Worm (Caenorhabditis elegans) whole organism, midembryonic: ENCODE results near the gene srg-16.

Experiments
- T22C8.4 ChIP-seq: fragments of 200-800 bp; sonication (Bioruptor generic); IDR thresholded peaks from 2 replicates; pipeline ENCODE4 v1.3.6; 2022; ENCODE audit warnings: missing genetic modification characterization, missing compliant biosample characterization
- cog-1 ChIP-seq: sonication (generic microtip); optimal IDR thresholded peaks from 2 replicates; lab custom pipeline; 2016; ENCODE audit warnings: missing genetic modification characterization, missing compliant biosample characterization
- flt-1 ChIP-seq: fragments of 200-800 bp; sonication (Bioruptor generic); IDR thresholded peaks from 2 replicates; pipeline ENCODE4 v1.3.6; 2022; ENCODE audit warnings: missing genetic modification characterization, missing compliant biosample characterization
- klf-2 ChIP-seq: fragments of 200-800 bp; sonication (Bioruptor generic); conservative IDR thresholded peaks from 2 replicates; pipeline ENCODE4 v1.3.6; 2022; ENCODE audit warnings: missing genetic modification reagents, missing genetic modification characterization, missing compliant biosample characterization
- med-1 ChIP-seq: sonication (generic microtip); optimal IDR thresholded peaks from 2 replicates; lab custom pipeline; 2017; ENCODE audit warnings: missing genetic modification characterization, mild to moderate bottlenecking, missing compliant biosample characterization, antibody characterized with exemption, missing genetic modification reagents; ENCODE audit not compliant: insufficient read depth
- ref-1 ChIP-seq: fragments of 200-800 bp; sonication (Bioruptor generic); conservative IDR thresholded peaks from 2 replicates; pipeline ENCODE4 v1.3.6; 2022; ENCODE audit warnings: missing genetic modification reagents, missing genetic modification characterization, missing compliant biosample characterization
- ztf-23 ChIP-seq: fragments of 200-800 bp; sonication (Bioruptor generic); IDR thresholded peaks from 2 replicates; pipeline ENCODE4 v1.3.6; 2022; ENCODE audit warnings: missing genetic modification reagents, missing genetic modification characterization, missing compliant biosample characterization
- ztf-29 ChIP-seq: fragments of 200-800 bp; sonication (Bioruptor generic); IDR thresholded peaks from 2 replicates; pipeline ENCODE4 v1.3.6; 2022; ENCODE audit warnings: missing genetic modification reagents, missing genetic modification characterization, missing compliant biosample characterization

DNA sequence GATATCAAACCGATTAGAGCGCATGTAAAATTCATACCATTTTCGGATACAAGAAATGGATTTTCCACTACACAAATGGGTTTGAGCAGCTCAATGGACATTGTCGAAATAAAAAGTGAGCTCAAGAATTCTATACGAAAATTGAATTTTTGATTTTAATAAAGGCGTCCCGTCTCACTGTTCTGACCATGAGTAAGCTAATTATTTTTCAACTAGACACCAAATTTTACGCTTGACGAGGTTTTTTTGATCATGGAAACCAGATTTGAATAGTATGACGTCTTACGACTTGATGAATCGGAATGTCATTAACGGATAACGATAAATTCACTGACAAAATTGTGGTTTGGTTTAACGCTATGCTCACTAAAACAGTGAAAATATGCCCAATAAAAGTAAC, 49.4 kb downstream of the srg-16 start, which contains the start of gene srh-61:
- TF ChIP-seq cog-1 (no peak), ref-1 (no peak), flt-1 (GFP tag; lab: Robert Waterston, UW) (no peak), T22C8.4 (GFP tag; lab: Robert Waterston, UW) (no peak), ztf-23 (GFP tag; lab: Robert Waterston, UW) (no peak), med-1 (no peak), klf-2 (GFP tag; lab: Robert Waterston, UW) (no peak), ztf-29 (GFP tag; lab: Robert Waterston, UW) (no peak)
